Fruit fly (Drosophila melanogaster): ENCODE measurements around the gene nebu.

DNA sequence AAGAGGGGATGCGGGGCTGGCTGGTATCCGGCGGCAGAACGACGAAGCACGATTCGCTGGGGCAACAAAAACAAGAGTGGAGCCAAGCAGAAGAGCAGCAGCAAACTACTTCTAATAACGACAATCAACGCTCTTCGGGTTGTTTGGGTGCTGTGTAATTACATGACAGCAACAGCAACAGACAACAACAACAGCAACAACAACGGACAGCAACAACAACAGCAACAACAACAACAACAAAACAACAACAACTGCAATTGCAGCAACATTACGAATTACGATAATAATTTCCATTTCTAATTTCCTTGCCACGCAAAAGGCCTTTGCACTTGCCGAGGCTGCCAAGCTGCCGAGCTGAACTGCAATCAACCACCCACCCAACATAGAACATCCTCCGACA, 21.6 kb upstream of the nebu start:
- TF ChIP-seq inv (GFP tag; IDR thresholded peaks at IDR 0.05; ENCODE audit: partially characterized antibody) (no peak), usp (GFP tag; optimal IDR thresholded peaks at IDR 0.05) (no peak), CG17186 (GFP tag; optimal IDR thresholded peaks at IDR 0.05) (no peak), Tbp (GFP tag; optimal IDR thresholded peaks at IDR 0.05) (no peak), CG12942 (GFP tag; optimal IDR thresholded peaks at IDR 0.05) (no peak), gt (GFP tag; IDR thresholded peaks at IDR 0.05) (no peak), CG15479 (GFP tag; optimal IDR thresholded peaks at IDR 0.05) (no peak), YL-1 (GFP tag; optimal IDR thresholded peaks at IDR 0.05) (no peak), emc (GFP tag; optimal IDR thresholded peaks at IDR 0.05) (no peak), CG30020 (tag; optimal IDR thresholded peaks at IDR 0.05) (no peak)
